Fruit fly (Drosophila melanogaster) whole organism, embryonic: ENCODE data around the gene nSMase.

Experiments
- Bgb ChIP-seq: fragments of 200-800 bp; sonication (Bioruptor generic); IDR thresholded peaks from 2 replicates; pipeline ENCODE4 v1.3.6; 2022; ENCODE audit warnings: missing biosample characterization, missing genetic modification characterization; ENCODE audit not compliant: partially characterized antibody
- C15 ChIP-seq: fragments of 200-800 bp; sonication (Bioruptor generic); IDR thresholded peaks from 3 replicates; pipeline ENCODE4 v1.3.6; 2022; ENCODE audit warnings: missing biosample characterization, missing genetic modification characterization
- CG10654 ChIP-seq: fragments of 200-800 bp; sonication (Bioruptor generic); optimal IDR thresholded peaks from 2 replicates; lab custom pipeline; 2016; ENCODE audit warnings: missing biosample characterization, missing genetic modification characterization
- CG12104 ChIP-seq: fragments of 200-800 bp; sonication (Bioruptor generic); optimal IDR thresholded peaks from 3 replicates; lab custom pipeline; 2016; ENCODE audit warnings: missing biosample characterization, missing genetic modification characterization
- CG14667 ChIP-seq: fragments of 200-800 bp; sonication (Bioruptor generic); IDR thresholded peaks from 2 replicates; pipeline ENCODE4 v1.3.6; 2022; ENCODE audit warnings: missing biosample characterization, missing genetic modification characterization
- CG17568 ChIP-seq: fragments of 200-800 bp; sonication (Bioruptor generic); optimal IDR thresholded peaks from 2 replicates; lab custom pipeline; 2018; ENCODE audit warnings: missing biosample characterization, mild to moderate bottlenecking, missing genetic modification characterization, moderate library complexity
- CG18599 ChIP-seq: fragments of 200-800 bp; sonication (Bioruptor generic); optimal IDR thresholded peaks from 3 replicates; lab custom pipeline; 2017; ENCODE audit warnings: missing biosample characterization, missing genetic modification characterization, mild to moderate bottlenecking, moderate library complexity, missing genetic modification reagents
- CG2678 ChIP-seq: fragments of 200-800 bp; sonication (Bioruptor generic); optimal IDR thresholded peaks from 3 replicates; lab custom pipeline; 2019; ENCODE audit warnings: missing biosample characterization, mild to moderate bottlenecking, missing genetic modification characterization, moderate library complexity
- CG32532 ChIP-seq: fragments of 200-800 bp; sonication (Bioruptor generic); IDR thresholded peaks from 2 replicates; pipeline ENCODE4 v1.3.6; 2022; ENCODE audit warnings: missing biosample characterization, missing genetic modification characterization
- CG3838 ChIP-seq: fragments of 200-800 bp; sonication (Bioruptor generic); optimal IDR thresholded peaks from 3 replicates; lab custom pipeline; 2016; ENCODE audit warnings: missing biosample characterization, missing genetic modification characterization
- CG4617 ChIP-seq: fragments of 200-800 bp; sonication (Bioruptor generic); optimal IDR thresholded peaks from 3 replicates; lab custom pipeline; 2016; ENCODE audit warnings: missing biosample characterization, missing genetic modification characterization, borderline replicate concordance
- CG4820 ChIP-seq: fragments of 200-800 bp; sonication (Bioruptor generic); optimal IDR thresholded peaks from 3 replicates; lab custom pipeline; 2016; ENCODE audit warnings: missing biosample characterization, missing genetic modification characterization
- CG6175 ChIP-seq: fragments of 200-800 bp; sonication (Bioruptor generic); IDR thresholded peaks from 3 replicates; pipeline ENCODE4 v1.3.6; 2022; ENCODE audit warnings: missing biosample characterization, missing genetic modification characterization
- CG6272 ChIP-seq: fragments of 200-800 bp; sonication (Bioruptor generic); IDR thresholded peaks from 2 replicates; pipeline ENCODE4 v1.3.6; 2022; ENCODE audit warnings: missing biosample characterization, missing genetic modification characterization
- CG6683 ChIP-seq: fragments of 200-800 bp; sonication (Bioruptor generic); optimal IDR thresholded peaks from 2 replicates; lab custom pipeline; 2017; ENCODE audit warnings: missing biosample characterization, mild to moderate bottlenecking, missing genetic modification characterization, missing genetic modification reagents
- CG7556 ChIP-seq: fragments of 200-800 bp; sonication (Bioruptor generic); optimal IDR thresholded peaks from 2 replicates; lab custom pipeline; 2017; ENCODE audit warnings: missing biosample characterization, mild to moderate bottlenecking, missing genetic modification characterization
- CG9215 ChIP-seq: fragments of 200-800 bp; sonication (Bioruptor generic); IDR thresholded peaks from 2 replicates; pipeline ENCODE4 v1.3.6; 2022; ENCODE audit warnings: missing biosample characterization, missing genetic modification characterization
- CTCF ChIP-seq: fragments of 200-800 bp; sonication (Bioruptor generic); optimal IDR thresholded peaks from 2 replicates; lab custom pipeline; 2017; ENCODE audit warnings: missing biosample characterization, mild to moderate bottlenecking, missing genetic modification characterization, moderate library complexity
- CoRest ChIP-seq: fragments of 200-800 bp; sonication (Bioruptor generic); optimal IDR thresholded peaks from 3 replicates; lab custom pipeline; 2018; ENCODE audit warnings: missing biosample characterization, mild to moderate bottlenecking, missing genetic modification characterization, moderate library complexity
- Dp ChIP-seq: fragments of 200-800 bp; sonication (Bioruptor generic); optimal IDR thresholded peaks from 2 replicates; lab custom pipeline; 2018; ENCODE audit warnings: missing biosample characterization, mild to moderate bottlenecking, missing genetic modification characterization, moderate library complexity
- Ets97D ChIP-seq: fragments of 200-800 bp; sonication (Bioruptor generic); optimal IDR thresholded peaks from 3 replicates; lab custom pipeline; 2016; ENCODE audit warnings: missing biosample characterization, missing genetic modification characterization
- Gsc ChIP-seq: fragments of 200-800 bp; sonication (Bioruptor generic); IDR thresholded peaks from 2 replicates; pipeline ENCODE4 v1.3.6; 2022; ENCODE audit warnings: missing biosample characterization, missing genetic modification characterization
- HmgZ ChIP-seq: fragments of 200-800 bp; sonication (Bioruptor generic); optimal IDR thresholded peaks from 2 replicates; lab custom pipeline; 2018; ENCODE audit warnings: missing biosample characterization, mild to moderate bottlenecking, missing genetic modification characterization
- Hr39 ChIP-seq: fragments of >200 bp; optimal IDR thresholded peaks from 2 replicates; lab custom pipeline; 2017
- MESR4 ChIP-seq: fragments of 200-800 bp; sonication (Bioruptor generic); optimal IDR thresholded peaks from 2 replicates; lab custom pipeline; 2018; ENCODE audit warnings: missing biosample characterization, mild to moderate bottlenecking, missing genetic modification characterization, moderate library complexity
- MTF-1 ChIP-seq: fragments of 200-800 bp; sonication (Bioruptor generic); optimal IDR thresholded peaks from 2 replicates; lab custom pipeline; 2018; ENCODE audit warnings: missing biosample characterization, mild to moderate bottlenecking, missing genetic modification characterization, borderline replicate concordance
- NFAT ChIP-seq: fragments of 200-800 bp; sonication (Bioruptor generic); IDR thresholded peaks from 2 replicates; pipeline ENCODE4 v1.3.6; 2022; ENCODE audit warnings: missing biosample characterization, missing genetic modification characterization
- Oli ChIP-seq: fragments of 200-800 bp; sonication (Bioruptor generic); optimal IDR thresholded peaks from 2 replicates; lab custom pipeline; 2018; ENCODE audit warnings: missing biosample characterization, mild to moderate bottlenecking, missing genetic modification characterization, moderate library complexity
- Taf1 ChIP-seq: fragments of 200-800 bp; sonication (Bioruptor generic); IDR thresholded peaks from 2 replicates; pipeline ENCODE4 v1.3.6; 2022; ENCODE audit warnings: missing biosample characterization, missing genetic modification characterization
- Xrp1 ChIP-seq: fragments of 200-800 bp; sonication (Bioruptor generic); IDR thresholded peaks from 2 replicates; pipeline ENCODE4 v1.3.6; 2022; ENCODE audit warnings: missing biosample characterization, missing genetic modification characterization
- aop ChIP-seq: fragments of 200-800 bp; sonication (Bioruptor generic); IDR thresholded peaks from 2 replicates; pipeline ENCODE4 v1.3.6; 2022; ENCODE audit warnings: missing biosample characterization, missing genetic modification characterization
- bbx ChIP-seq: fragments of 200-800 bp; sonication (Bioruptor generic); IDR thresholded peaks from 2 replicates; pipeline ENCODE4 v1.3.6; 2022; ENCODE audit warnings: missing biosample characterization, missing genetic modification characterization; ENCODE audit not compliant: partially characterized antibody
- cas ChIP-seq: fragments of 200-800 bp; sonication (Bioruptor generic); IDR thresholded peaks from 2 replicates; pipeline ENCODE4 v1.3.6; 2022; ENCODE audit warnings: missing biosample characterization, missing genetic modification characterization
- corto ChIP-seq: fragments of 200-800 bp; sonication (Bioruptor generic); optimal IDR thresholded peaks from 2 replicates; lab custom pipeline; 2016; ENCODE audit warnings: missing biosample characterization, mild to moderate bottlenecking, missing genetic modification characterization, moderate library complexity
- crc ChIP-seq: fragments of 200-800 bp; sonication (Bioruptor generic); optimal IDR thresholded peaks from 2 replicates; lab custom pipeline; 2016; ENCODE audit warnings: missing biosample characterization, missing genetic modification characterization
- crp ChIP-seq, 2 experiments: fragments of 200-800 bp; sonication (Bioruptor generic); optimal IDR thresholded peaks; 2 replicates in 1 of 2; 3 replicates in 1 of 2; lab custom pipeline; 2017; ENCODE audit warnings: missing biosample characterization in 2 of 2, missing genetic modification characterization in 2 of 2, mild to moderate bottlenecking in 1 of 2, moderate library complexity in 1 of 2
- dpn ChIP-seq, 2 experiments: fragments of 200-800 bp; sonication (Bioruptor generic); optimal IDR thresholded peaks; 3 replicates each; lab custom pipeline; 2016; ENCODE audit warnings: missing biosample characterization in 2 of 2, missing genetic modification characterization in 2 of 2
- ftz-f1 ChIP-seq: fragments of 200-800 bp; sonication (Bioruptor generic); optimal IDR thresholded peaks from 2 replicates; lab custom pipeline; 2016; ENCODE audit warnings: missing biosample characterization, missing genetic modification characterization
- gem ChIP-seq: fragments of 200-800 bp; sonication (Bioruptor generic); optimal IDR thresholded peaks from 2 replicates; lab custom pipeline; 2019; ENCODE audit warnings: missing biosample characterization, mild to moderate bottlenecking, missing genetic modification characterization, moderate library complexity
- grau ChIP-seq: fragments of 200-800 bp; optimal IDR thresholded peaks from 3 replicates; lab custom pipeline; 2019; ENCODE audit warnings: missing biosample characterization, mild to moderate bottlenecking, missing genetic modification characterization, moderate library complexity
- gro ChIP-seq: fragments of 200-800 bp; sonication (Bioruptor generic); optimal IDR thresholded peaks from 2 replicates; lab custom pipeline; 2016; ENCODE audit warnings: missing biosample characterization, missing genetic modification characterization
- her ChIP-seq: fragments of 200-800 bp; sonication (Bioruptor generic); optimal IDR thresholded peaks from 2 replicates; lab custom pipeline; 2016; ENCODE audit warnings: missing biosample characterization, missing genetic modification characterization
- ind ChIP-seq: fragments of 200-800 bp; sonication (Bioruptor generic); optimal IDR thresholded peaks from 3 replicates; lab custom pipeline; 2016; ENCODE audit warnings: missing biosample characterization, missing genetic modification characterization
- lilli ChIP-seq: fragments of 200-800 bp; sonication (Bioruptor generic); optimal IDR thresholded peaks from 3 replicates; lab custom pipeline; 2016; ENCODE audit warnings: missing biosample characterization, missing genetic modification characterization
- lmd ChIP-seq: fragments of 200-800 bp; sonication (Bioruptor generic); IDR thresholded peaks from 2 replicates; pipeline ENCODE4 v1.3.6; 2022; ENCODE audit warnings: missing biosample characterization, missing genetic modification characterization
- maf-S ChIP-seq: fragments of 200-800 bp; sonication (Bioruptor generic); optimal IDR thresholded peaks from 2 replicates; lab custom pipeline; 2016; ENCODE audit warnings: missing biosample characterization, missing genetic modification characterization
- mld ChIP-seq: fragments of 200-800 bp; sonication (Bioruptor generic); IDR thresholded peaks from 3 replicates; pipeline ENCODE4 v1.3.6; 2022; ENCODE audit warnings: missing biosample characterization, missing genetic modification characterization; ENCODE audit not compliant: partially characterized antibody
- pho ChIP-seq: fragments of 200-800 bp; sonication (Bioruptor generic); optimal IDR thresholded peaks from 2 replicates; lab custom pipeline; 2016; ENCODE audit warnings: missing biosample characterization, missing genetic modification characterization
- twi ChIP-seq: fragments of 200-800 bp; optimal IDR thresholded peaks from 2 replicates; lab custom pipeline; 2019; ENCODE audit warnings: missing biosample characterization, mild to moderate bottlenecking, missing genetic modification characterization, moderate library complexity
- vnd ChIP-seq: fragments of 200-800 bp; sonication (Bioruptor generic); IDR thresholded peaks from 3 replicates; pipeline ENCODE4 v1.3.6; 2022; ENCODE audit warnings: missing biosample characterization, missing genetic modification characterization; ENCODE audit not compliant: partially characterized antibody

The nSMase gene

DNA sequence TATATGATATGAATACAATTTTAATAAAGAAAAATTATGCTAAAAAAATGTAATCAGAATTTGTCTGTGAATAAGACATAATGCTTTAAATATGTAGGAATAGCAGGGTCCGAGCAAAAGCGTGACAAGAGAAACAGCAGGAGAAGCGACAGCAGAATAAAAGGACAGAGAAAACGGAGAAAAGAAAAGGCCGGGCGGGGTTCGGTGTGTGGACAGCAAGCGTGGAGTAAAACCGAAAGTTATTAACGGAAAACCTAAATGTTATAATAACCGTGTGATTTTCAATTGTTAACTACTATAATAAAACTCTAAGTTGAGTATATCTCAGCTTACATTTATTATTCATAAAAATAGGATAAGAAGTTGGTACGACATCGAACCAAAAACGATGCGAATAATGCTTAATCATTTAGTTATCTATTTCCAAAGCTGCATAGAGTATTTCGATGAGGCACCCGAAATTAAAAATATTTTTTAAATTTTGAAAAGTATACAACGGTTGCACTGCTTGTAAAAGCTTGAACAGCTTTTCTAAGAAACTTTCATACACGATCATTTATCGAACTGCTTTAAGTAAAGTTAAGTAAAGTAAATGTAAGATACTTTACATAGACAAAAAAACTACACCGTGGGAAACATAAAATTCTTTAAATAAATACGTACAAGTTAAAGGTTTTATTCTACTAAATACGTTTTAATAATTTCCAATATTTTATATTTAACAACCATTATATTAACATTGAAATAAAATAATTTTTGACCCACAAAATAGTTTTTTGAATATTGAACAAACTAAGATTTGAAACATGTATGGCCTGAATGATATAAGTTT is 32.9 kb downstream of the nSMase start (continued):
- TF ChIP-seq crp (GFP tag; optimal IDR thresholded peaks at IDR 0.05; lab: Kevin White, UChicago) (no peak), CG12104 (GFP tag; lab: Kevin White, UChicago) (no peak), crc (GFP tag; lab: Kevin White, UChicago) (no peak), vnd (GFP tag; lab: Robert Waterston, UW) (no peak), lilli (GFP tag; lab: Kevin White, UChicago) (no peak), CG4617 (no peak), CG3838 (GFP tag; lab: Kevin White, UChicago) (no peak), CG6175 (GFP tag; lab: Robert Waterston, UW) (no peak), ftz-f1 (no peak), CG7556 (GFP tag; lab: Kevin White, UChicago) (no peak), lmd (GFP tag; lab: Robert Waterston, UW) (no peak), her (GFP tag; lab: Kevin White, UChicago) (no peak), Bgb (GFP tag; lab: Robert Waterston, UW) (0 out of 2 replicates have a peak, but pooled peaks have one; percentile 47), HmgZ (tag; lab: Kevin White, UChicago) (peak; percentile 50), CoRest (tag; lab: Kevin White, UChicago) (peak; percentile 7), pho (no peak), CG9215 (GFP tag; lab: Robert Waterston, UW) (no peak), Dp (GFP tag; lab: Kevin White, UChicago) (peak; percentile 27), CG32532 (GFP tag; lab: Robert Waterston, UW) (no peak; the same call in 1 of the 2 replicates), dpn (GFP tag; optimal IDR thresholded peaks at IDR 0.05; lab: Kevin White, UChicago) (no peak), grau (no peak), gro (no peak), bbx (GFP tag; lab: Robert Waterston, UW) (no peak), Taf1 (GFP tag; lab: Robert Waterston, UW) (no peak), ind (GFP tag; lab: Kevin White, UChicago) (no peak), CG18599 (GFP tag; lab: Kevin White, UChicago) (no peak), MESR4 (GFP tag; lab: Kevin White, UChicago) (no peak), twi (tag; lab: Kevin White, UChicago) (no peak), CG17568 (GFP tag; lab: Kevin White, UChicago) (no peak), CTCF (peak; percentile 66), cas (GFP tag; lab: Robert Waterston, UW) (no peak), CG14667 (no peak), CG6683 (GFP tag; lab: Kevin White, UChicago) (no peak), CG4820 (GFP tag; lab: Kevin White, UChicago) (no peak), Oli (no peak), CG2678 (tag; lab: Kevin White, UChicago) (no peak), Ets97D (GFP tag; lab: Kevin White, UChicago) (no peak), aop (GFP tag; lab: Robert Waterston, UW) (no peak), MTF-1 (GFP tag; lab: Kevin White, UChicago) (no peak), Xrp1 (no peak), mld (no peak), maf-S (no peak), NFAT (no peak), corto (GFP tag; lab: Kevin White, UChicago) (peak; percentile 64), Hr39 (no peak), Gsc (GFP tag; lab: Robert Waterston, UW) (no peak), CG6272 (GFP tag; lab: Robert Waterston, UW) (no peak), C15 (no peak), gem (tag; lab: Kevin White, UChicago) (peak; percentile 44), CG10654 (GFP tag; lab: Kevin White, UChicago) (no peak)
